In the genomic region with DNA sequence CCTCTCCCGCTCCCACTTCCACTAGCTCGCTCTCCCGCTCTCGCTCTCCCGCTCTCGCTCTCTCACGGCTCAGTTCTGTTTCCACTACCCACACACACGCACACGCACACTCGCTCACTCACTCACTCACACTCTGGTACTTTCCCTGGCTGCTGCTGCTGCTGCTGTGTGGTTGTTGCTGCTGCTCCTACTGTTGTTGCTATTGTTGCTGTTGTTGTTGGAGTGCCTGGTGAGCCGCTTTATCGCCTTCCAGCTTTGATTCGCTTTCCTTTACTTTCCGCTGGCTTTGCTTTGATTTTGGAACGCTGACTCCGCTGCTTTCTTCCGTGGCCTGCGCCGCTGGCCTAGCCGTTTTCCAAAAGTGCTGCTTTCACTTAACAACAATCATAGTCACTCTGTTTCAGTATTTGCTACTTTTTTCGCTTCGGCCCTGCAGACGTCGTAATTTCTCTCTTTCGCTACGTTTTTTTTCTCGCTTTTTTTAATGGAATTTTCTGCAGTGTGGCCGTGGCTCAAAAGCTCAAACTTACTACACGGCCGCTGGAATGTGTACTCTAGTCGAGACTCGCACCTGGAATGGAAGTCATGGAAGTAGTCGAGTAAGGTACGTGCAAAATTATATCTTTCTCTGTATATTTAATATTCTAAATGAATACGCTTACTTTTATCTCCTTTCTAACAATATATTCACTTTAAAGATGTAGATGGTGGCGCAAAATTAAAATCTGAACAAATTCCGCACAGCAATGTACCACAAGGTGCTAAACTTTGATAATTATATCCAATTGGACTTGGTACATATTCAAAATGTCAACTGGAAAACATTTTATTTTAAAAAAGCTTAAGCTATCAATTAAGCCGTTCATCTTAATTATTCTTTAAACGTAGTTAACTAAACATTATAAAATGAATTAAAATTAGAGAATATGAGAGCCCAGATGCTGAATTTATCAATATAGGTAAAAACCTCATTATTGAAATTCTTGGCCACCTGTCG, we compare ENCODE assay signal across 4 fruit fly cellular contexts.
TF ChIP-seq lines count a peak whose summit lies in the region.

A gene (minus strand): TSS at position 503 of the 997 bp plus-strand sequence.

TF ChIP-seq in whole organism, adult, 20 proteins besides CTCF, POLR2A, EP300 and RAD21 (continued from another document):
- TF ChIP-seq CG12768 (GFP tag; optimal IDR thresholded peaks at IDR 0.05; lab: Kevin White, UChicago) (peak; percentile 3), pad (GFP tag; optimal IDR thresholded peaks at IDR 0.05; lab: Kevin White, UChicago) (peak; percentile 28), CG11617 (GFP tag; optimal IDR thresholded peaks at IDR 0.05; lab: Kevin White, UChicago) (peak; percentile 58), Mnt (GFP tag; optimal IDR thresholded peaks at IDR 0.05; lab: Kevin White, UChicago) (no peak), Crg-1 (GFP tag; optimal IDR thresholded peaks at IDR 0.05; lab: Kevin White, UChicago) (peak; percentile 42)
TF ChIP-seq in whole organism, adult: peak in this region for 10.

TF ChIP-seq in whole organism, embryonic, 481 proteins besides CTCF, POLR2A, EP300 and RAD21 (continued from another document and continues in another):
- TF ChIP-seq scrt (GFP tag; optimal IDR thresholded peaks at IDR 0.05; lab: Kevin White, UChicago): no peak
- TF ChIP-seq HLH3B (GFP tag; IDR thresholded peaks at IDR 0.05; lab: Robert Waterston, UW): no peak
- TF ChIP-seq fru (optimal IDR thresholded peaks at IDR 0.05; lab: Kevin White, UChicago): no peak
- no peak for TF ChIP-seq CG9609 (GFP tag; optimal IDR thresholded peaks at IDR 0.05; lab: Kevin White, UChicago)
- TF ChIP-seq sd (tag; optimal IDR thresholded peaks at IDR 0.05; lab: Kevin White, UChicago): peak; percentile 97
- peak; percentile 10 for TF ChIP-seq Myb (GFP tag; optimal IDR thresholded peaks at IDR 0.05; lab: Kevin White, UChicago)
- TF ChIP-seq aop (GFP tag; IDR thresholded peaks at IDR 0.05; lab: Robert Waterston, UW): no peak
- no peak for TF ChIP-seq dmrt99B (tag; optimal IDR thresholded peaks at IDR 0.05; lab: Kevin White, UChicago)
- TF ChIP-seq tap (tag; optimal IDR thresholded peaks at IDR 0.05; lab: Kevin White, UChicago): no peak
- no peak for TF ChIP-seq Nf-YB (GFP tag; optimal IDR thresholded peaks at IDR 0.05; lab: Kevin White, UChicago)
- TF ChIP-seq CG16815 (GFP tag; optimal IDR thresholded peaks at IDR 0.05; lab: Kevin White, UChicago): no peak
- TF ChIP-seq bcd (GFP tag; optimal IDR thresholded peaks at IDR 0.05; lab: Kevin White, UChicago): no peak
- no peak for TF ChIP-seq CG7987 (GFP tag; optimal IDR thresholded peaks at IDR 0.05; lab: Kevin White, UChicago)
- TF ChIP-seq CG14860 (GFP tag; IDR thresholded peaks at IDR 0.05; lab: Robert Waterston, UW; ENCODE audit: partially characterized antibody): no peak
- TF ChIP-seq Opbp (GFP tag; IDR thresholded peaks at IDR 0.05; lab: Robert Waterston, UW; ENCODE audit: partially characterized antibody): 0 out of 3 replicates have a peak, but pooled peaks have one; percentile 40
- no peak for TF ChIP-seq Gug (GFP tag; IDR thresholded peaks at IDR 0.05; lab: Robert Waterston, UW)
- TF ChIP-seq CG8388 (GFP tag; optimal IDR thresholded peaks at IDR 0.05; lab: Kevin White, UChicago): no peak
- TF ChIP-seq pum (GFP tag; optimal IDR thresholded peaks at IDR 0.05; lab: Kevin White, UChicago): no peak
- TF ChIP-seq NfI (GFP tag; optimal IDR thresholded peaks at IDR 0.05; lab: Kevin White, UChicago): no peak
- TF ChIP-seq rib (GFP tag; IDR thresholded peaks at IDR 0.05; lab: Robert Waterston, UW): no peak
- no peak for TF ChIP-seq CG1602 (GFP tag; optimal IDR thresholded peaks at IDR 0.05; lab: Kevin White, UChicago)
- TF ChIP-seq Ets65A (GFP tag; lab: Kevin White, UChicago): no peak
- TF ChIP-seq Doc2 (GFP tag; IDR thresholded peaks at IDR 0.05; lab: Robert Waterston, UW): no peak
- TF ChIP-seq zf30C (GFP tag; optimal IDR thresholded peaks at IDR 0.05; lab: Kevin White, UChicago): peak; percentile 73
- TF ChIP-seq en (GFP tag; optimal IDR thresholded peaks at IDR 0.05; lab: Kevin White, UChicago): no peak
- peak; percentile 20 for TF ChIP-seq CG8924 (tag; optimal IDR thresholded peaks at IDR 0.05; lab: Kevin White, UChicago)
- TF ChIP-seq disco-r (GFP tag; optimal IDR thresholded peaks at IDR 0.05; lab: Kevin White, UChicago): no peak
- TF ChIP-seq Mad (GFP tag; optimal IDR thresholded peaks at IDR 0.05; lab: Kevin White, UChicago): no peak
- peak; percentile 26 for TF ChIP-seq abd-A (tag; optimal IDR thresholded peaks at IDR 0.05; lab: Kevin White, UChicago)
- TF ChIP-seq Usf (GFP tag; optimal IDR thresholded peaks at IDR 0.05; lab: Kevin White, UChicago): no peak
- peak; percentile 20 for TF ChIP-seq Hmr (GFP tag; optimal IDR thresholded peaks at IDR 0.05; lab: Kevin White, UChicago)
- TF ChIP-seq CG4360 (GFP tag; IDR thresholded peaks at IDR 0.05; lab: Robert Waterston, UW): peak; percentile 99
- TF ChIP-seq ftz-f1 (GFP tag; optimal IDR thresholded peaks at IDR 0.05; lab: Kevin White, UChicago): no peak
- TF ChIP-seq vfl (GFP tag; optimal IDR thresholded peaks at IDR 0.05; lab: Kevin White, UChicago): no peak
- no peak for TF ChIP-seq Dip3 (GFP tag; optimal IDR thresholded peaks at IDR 0.05; lab: Kevin White, UChicago)
- no peak for TF ChIP-seq CG8281 (tag; optimal IDR thresholded peaks at IDR 0.05; lab: Kevin White, UChicago)
- TF ChIP-seq sens (GFP tag; lab: Kevin White, UChicago): peak; percentile 46
- no peak for TF ChIP-seq chif (GFP tag; optimal IDR thresholded peaks at IDR 0.05; lab: Kevin White, UChicago)
- no peak for TF ChIP-seq CG15479 (GFP tag; optimal IDR thresholded peaks at IDR 0.05; lab: Kevin White, UChicago)
- no peak for TF ChIP-seq Bdp1 (GFP tag; optimal IDR thresholded peaks at IDR 0.05; lab: Kevin White, UChicago)

TF ChIP-seq in whole organism, prepupa, 60 proteins besides CTCF, POLR2A, EP300 and RAD21 (continued from another document):
- TF ChIP-seq net (GFP tag; optimal IDR thresholded peaks at IDR 0.05; lab: Kevin White, UChicago): no peak
- TF ChIP-seq salr (GFP tag; optimal IDR thresholded peaks at IDR 0.05; lab: Kevin White, UChicago): no peak
- no peak for TF ChIP-seq Sox15 (GFP tag; optimal IDR thresholded peaks at IDR 0.05; lab: Kevin White, UChicago)
- peak; percentile 68 for TF ChIP-seq svp (GFP tag; lab: Kevin White, UChicago)
- TF ChIP-seq CG32006 (GFP tag; optimal IDR thresholded peaks at IDR 0.05; lab: Kevin White, UChicago): no peak
- no peak for TF ChIP-seq spab (GFP tag; optimal IDR thresholded peaks at IDR 0.05; lab: Kevin White, UChicago)
- TF ChIP-seq CG6808 (GFP tag; optimal IDR thresholded peaks at IDR 0.05; lab: Kevin White, UChicago): peak; percentile 18
- TF ChIP-seq CG10631 (GFP tag; optimal IDR thresholded peaks at IDR 0.05; lab: Kevin White, UChicago): no peak
- peak; percentile 39 to 66 for TF ChIP-seq ss (GFP tag; optimal IDR thresholded peaks at IDR 0.05; lab: Kevin White, UChicago)
- peak; percentile 69 for TF ChIP-seq CG1621 (tag; optimal IDR thresholded peaks at IDR 0.05; lab: Kevin White, UChicago)
- no peak for TF ChIP-seq Eip75B (GFP tag; optimal IDR thresholded peaks at IDR 0.05; lab: Kevin White, UChicago)
- peak; percentile 43 for TF ChIP-seq CG9139 (GFP tag; optimal IDR thresholded peaks at IDR 0.05; lab: Kevin White, UChicago)

TF ChIP-seq in whole organism, pupa, 21 proteins besides CTCF, POLR2A, EP300 and RAD21 (continued from another document):
- TF ChIP-seq Ets98B (GFP tag; IDR thresholded peaks at IDR 0.05; lab: Robert Waterston, UW) (no peak; the same call in 1 of the 2 replicates), CG15710 (tag; optimal IDR thresholded peaks at IDR 0.05; lab: Kevin White, UChicago) (peak; percentile 3), CG8301 (tag; optimal IDR thresholded peaks at IDR 0.05; lab: Kevin White, UChicago) (no peak)
